Fruit fly (Drosophila melanogaster): ENCODE measurements around the gene CG6333.

CG6333 gene

DNA sequence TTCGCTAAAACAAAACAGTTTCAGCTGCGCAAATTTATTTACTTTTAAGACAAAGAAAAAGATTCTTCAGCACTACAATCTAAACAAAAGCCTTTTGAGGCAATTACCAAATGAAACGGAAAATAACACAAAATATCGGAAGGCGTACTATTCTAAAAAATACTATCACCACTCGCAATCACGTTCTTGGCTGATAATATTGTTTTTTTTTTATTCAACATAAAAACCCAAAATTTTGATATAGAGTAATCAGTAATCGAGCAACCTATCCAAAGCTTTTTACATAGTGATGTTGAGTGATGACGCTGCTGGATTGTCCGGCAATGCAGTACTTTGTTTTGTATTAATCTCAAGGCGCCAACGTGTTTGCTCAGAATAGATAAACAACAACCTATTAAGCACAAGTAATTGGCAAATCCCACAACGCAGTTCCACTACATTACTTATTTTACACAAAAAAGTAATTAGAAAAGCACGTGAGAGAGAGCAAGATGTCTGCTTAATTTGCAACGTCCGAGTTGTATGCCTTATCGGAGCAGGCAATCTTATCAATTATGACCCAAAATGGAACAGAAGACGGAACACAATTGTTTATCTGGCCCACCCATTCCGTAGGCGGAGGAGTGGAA, 55.0 kb downstream of the CG6333 start (continued):
- TF ChIP-seq CG11085 (GFP tag; IDR thresholded peaks at IDR 0.05) (no peak), Six4 (GFP tag; optimal IDR thresholded peaks at IDR 0.05) (no peak), CG34376 (GFP tag; optimal IDR thresholded peaks at IDR 0.05) (peak; percentile 73), vnd (GFP tag; IDR thresholded peaks at IDR 0.05; ENCODE audit: partially characterized antibody) (no peak), CG42726 (GFP tag; IDR thresholded peaks at IDR 0.05; ENCODE audit: partially characterized antibody) (no peak), Hr78 (GFP tag; optimal IDR thresholded peaks at IDR 0.05) (no peak), CG4424 (GFP tag; optimal IDR thresholded peaks at IDR 0.05) (no peak), crp (GFP tag; optimal IDR thresholded peaks at IDR 0.05) (no peak), bsh (GFP tag; optimal IDR thresholded peaks at IDR 0.05) (no peak), Dll (GFP tag; IDR thresholded peaks at IDR 0.05; ENCODE audit: partially characterized antibody) (no peak), CG3065 (GFP tag; optimal IDR thresholded peaks at IDR 0.05) (no peak), Sry-β (GFP tag; optimal IDR thresholded peaks at IDR 0.05) (no peak), YL-1 (GFP tag; optimal IDR thresholded peaks at IDR 0.05) (no peak), CG13296 (GFP tag; optimal IDR thresholded peaks at IDR 0.05) (peak; percentile 11), CG3838 (GFP tag; optimal IDR thresholded peaks at IDR 0.05) (no peak), stwl (tag; optimal IDR thresholded peaks at IDR 0.05) (no peak), psq (GFP tag; optimal IDR thresholded peaks at IDR 0.05) (no peak), onecut (GFP tag; IDR thresholded peaks at IDR 0.05) (no peak), Lim3 (GFP tag; IDR thresholded peaks at IDR 0.05) (no peak), CG9437 (GFP tag; optimal IDR thresholded peaks at IDR 0.05) (no peak), Hr51 (GFP tag; optimal IDR thresholded peaks at IDR 0.05) (peak in 1 of 2 experiments; percentile 31), Max (GFP tag; optimal IDR thresholded peaks at IDR 0.05) (no peak), CG1647 (GFP tag; optimal IDR thresholded peaks at IDR 0.05) (no peak), CG8924 (tag; optimal IDR thresholded peaks at IDR 0.05) (no peak), CG43689 (GFP tag; IDR thresholded peaks at IDR 0.05) (no peak), crol (GFP tag; IDR thresholded peaks at IDR 0.05) (no peak), NK7.1 (GFP tag; optimal IDR thresholded peaks at IDR 0.05) (no peak), CG15514 (GFP tag; optimal IDR thresholded peaks at IDR 0.05) (no peak), gce (GFP tag; IDR thresholded peaks at IDR 0.05) (no peak), fu2 (GFP tag; optimal IDR thresholded peaks at IDR 0.05) (no peak), Hmx (GFP tag; optimal IDR thresholded peaks at IDR 0.05) (no peak), CG2678 (tag; optimal IDR thresholded peaks at IDR 0.05) (peak; percentile 15), Atf3 (GFP tag; optimal IDR thresholded peaks at IDR 0.05) (no peak), peb (GFP tag; IDR thresholded peaks at IDR 0.05) (no peak), nau (GFP tag; optimal IDR thresholded peaks at IDR 0.05) (no peak), HHEX (GFP tag; optimal IDR thresholded peaks at IDR 0.05) (no peak), Eip74EF (GFP tag; optimal IDR thresholded peaks at IDR 0.05) (no peak), CG16815 (GFP tag; optimal IDR thresholded peaks at IDR 0.05) (no peak), dmrt99B (tag; optimal IDR thresholded peaks at IDR 0.05) (peak; percentile 13), CG10979 (tag; optimal IDR thresholded peaks at IDR 0.05) (no peak), Dek (tag; optimal IDR thresholded peaks at IDR 0.05) (no peak), tgo (GFP tag; IDR thresholded peaks at IDR 0.05) (no peak; the same call in 2 of the 3 replicates), Ravus (GFP tag; IDR thresholded peaks at IDR 0.05) (no peak), corto (GFP tag; optimal IDR thresholded peaks at IDR 0.05) (no peak), MESR4 (GFP tag; optimal IDR thresholded peaks at IDR 0.05) (no peak), CG8478 (optimal IDR thresholded peaks at IDR 0.05) (no peak), CG8944 (GFP tag; optimal IDR thresholded peaks at IDR 0.05) (no peak), Aef1 (GFP tag; IDR thresholded peaks at IDR 0.05) (no peak), inv (GFP tag; IDR thresholded peaks at IDR 0.05; ENCODE audit: partially characterized antibody) (no peak), dan (GFP tag; IDR thresholded peaks at IDR 0.05) (no peak)

Data from whole organism, embryonic.